Fruit fly (Drosophila melanogaster): ENCODE measurements around the gene nullo.

nullo gene

dm6 chrX:7095292-7095911 lies 46.1 kb downstream of the nullo start:
- TF ChIP-seq dmrt99B (tag; optimal IDR thresholded peaks at IDR 0.05), result peak; percentile 91
- peak; percentile 77 for TF ChIP-seq CG5245 (GFP tag; optimal IDR thresholded peaks at IDR 0.05)
- peak; percentile 85 for TF ChIP-seq Xbp1 (GFP tag; optimal IDR thresholded peaks at IDR 0.05)
- peak; percentile 51 for TF ChIP-seq CG2875 (GFP tag; optimal IDR thresholded peaks at IDR 0.05)
- TF ChIP-seq CG8478 (optimal IDR thresholded peaks at IDR 0.05), result no peak
- peak; percentile 57; the same call in 1 of the 3 replicates for TF ChIP-seq otp (GFP tag; IDR thresholded peaks at IDR 0.05)
- TF ChIP-seq D (optimal IDR thresholded peaks at IDR 0.05), result no peak
- peak; percentile 56 for TF ChIP-seq D (GFP tag; optimal IDR thresholded peaks at IDR 0.05)
- peak; percentile 64; the same call in 1 of the 2 replicates for TF ChIP-seq CG32532 (GFP tag; IDR thresholded peaks at IDR 0.05)
- peak; percentile 63 for TF ChIP-seq CG18476 (GFP tag; optimal IDR thresholded peaks at IDR 0.05)
- no peak for TF ChIP-seq CG8765 (GFP tag; IDR thresholded peaks at IDR 0.05)
- peak; percentile 72 for TF ChIP-seq B-H2 (GFP tag; optimal IDR thresholded peaks at IDR 0.05)
- peak; percentile 52 for TF ChIP-seq CG12155 (GFP tag; optimal IDR thresholded peaks at IDR 0.05)
- peak; percentile 51 for TF ChIP-seq CG14710 (tag; optimal IDR thresholded peaks at IDR 0.05)
- TF ChIP-seq CG30020 (tag; optimal IDR thresholded peaks at IDR 0.05), result peak; percentile 10
- no peak for TF ChIP-seq CG11085 (GFP tag; IDR thresholded peaks at IDR 0.05)
- peak; percentile 2 for TF ChIP-seq CG8359 (GFP tag; optimal IDR thresholded peaks at IDR 0.05; ENCODE audit: borderline replicate concordance)
- TF ChIP-seq Asciz (GFP tag; optimal IDR thresholded peaks at IDR 0.05), result peak; percentile 76
- TF ChIP-seq CG1024 (GFP tag; IDR thresholded peaks at IDR 0.05), result peak; percentile 59
- TF ChIP-seq Awh (GFP tag; IDR thresholded peaks at IDR 0.05), result peak; percentile 55
- 0 out of 2 replicates have a peak, but pooled peaks have one; percentile 17 for TF ChIP-seq CkIIα-i1 (GFP tag; IDR thresholded peaks at IDR 0.05)
- no peak for TF ChIP-seq insv (GFP tag; optimal IDR thresholded peaks at IDR 0.05)
- peak; percentile 89 for TF ChIP-seq tap (tag; optimal IDR thresholded peaks at IDR 0.05)
- TF ChIP-seq Lim3 (GFP tag; IDR thresholded peaks at IDR 0.05), result peak; percentile 50; the same call in 1 of the 2 replicates
- TF ChIP-seq CG12219 (GFP tag; optimal IDR thresholded peaks at IDR 0.05), result peak; percentile 88
- TF ChIP-seq Blimp-1 (GFP tag; optimal IDR thresholded peaks at IDR 0.05), result peak; percentile 74
- TF ChIP-seq CG13287 (GFP tag; IDR thresholded peaks at IDR 0.05; ENCODE audit: partially characterized antibody), result no peak
- peak; percentile 53 for TF ChIP-seq CG31365 (tag; optimal IDR thresholded peaks at IDR 0.05)
- no peak for TF ChIP-seq CG3838 (GFP tag; optimal IDR thresholded peaks at IDR 0.05)
- peak; percentile 63 for TF ChIP-seq HLH54F (GFP tag; optimal IDR thresholded peaks at IDR 0.05)
- TF ChIP-seq nau (GFP tag; optimal IDR thresholded peaks at IDR 0.05), result peak; percentile 40
- peak; percentile 73 for TF ChIP-seq H15 (GFP tag; IDR thresholded peaks at IDR 0.05)
- TF ChIP-seq ind (GFP tag; optimal IDR thresholded peaks at IDR 0.05), result peak; percentile 87
- TF ChIP-seq Atf-2 (GFP tag; optimal IDR thresholded peaks at IDR 0.05), result peak; percentile 65
- TF ChIP-seq CG3407 (GFP tag; optimal IDR thresholded peaks at IDR 0.05), result peak; percentile 62
- peak; percentile 72 for TF ChIP-seq CG5953 (GFP tag; IDR thresholded peaks at IDR 0.05)
- TF ChIP-seq CG1647 (GFP tag; optimal IDR thresholded peaks at IDR 0.05), result peak; percentile 76
- peak; percentile 70 for TF ChIP-seq Gug (GFP tag; IDR thresholded peaks at IDR 0.05)
- TF ChIP-seq CG13775 (GFP tag; optimal IDR thresholded peaks at IDR 0.05), result peak; percentile 24
- no peak for TF ChIP-seq Doc2 (GFP tag; IDR thresholded peaks at IDR 0.05)
- no peak for TF ChIP-seq Doc3 (GFP tag; IDR thresholded peaks at IDR 0.05; ENCODE audit: partially characterized antibody)
- TF ChIP-seq Hand (GFP tag; optimal IDR thresholded peaks at IDR 0.05), result no peak
- no peak for TF ChIP-seq Jarid2 (GFP tag; optimal IDR thresholded peaks at IDR 0.05)
- TF ChIP-seq chinmo (GFP tag; IDR thresholded peaks at IDR 0.05; ENCODE audit: partially characterized antibody), result no peak
- peak; percentile 67 for TF ChIP-seq ems (GFP tag; optimal IDR thresholded peaks at IDR 0.05)
- peak; percentile 18 for TF ChIP-seq kay (GFP tag; optimal IDR thresholded peaks at IDR 0.05)
- peak in 1 of 2 experiments; percentile 92 for TF ChIP-seq eve (GFP tag; optimal IDR thresholded peaks at IDR 0.05)
- TF ChIP-seq CG6254 (GFP tag; optimal IDR thresholded peaks at IDR 0.05), result peak; percentile 7
- TF ChIP-seq wek (GFP tag; optimal IDR thresholded peaks at IDR 0.05), result peak; percentile 70
- no peak for TF ChIP-seq HLHmδ (GFP tag; optimal IDR thresholded peaks at IDR 0.05)
